Worm (Caenorhabditis elegans) whole organism, L4/young adult: ENCODE results near the gene chil-26.
"Not testable (repeated sequence)": the region's sequence is repeated elsewhere in the genome, so short reads cannot be mapped to it uniquely, and the experiment has no call there.

Experiments
- W03F9.2 ChIP-seq: fragments of 150-350 bp; optimal IDR thresholded peaks from 2 replicates; lab custom pipeline; 2014; ENCODE audit warnings: missing biosample characterization, missing genetic modification characterization
- dao-5 ChIP-seq: sonication (generic microtip); optimal IDR thresholded peaks from 2 replicates; lab custom pipeline; 2016; ENCODE audit warnings: missing genotype, missing genetic modification characterization, moderate library complexity, missing compliant biosample characterization
- him-1 ChIP-seq: sonication (generic microtip); optimal IDR thresholded peaks from 2 replicates; lab custom pipeline; 2016; ENCODE audit warnings: missing genotype, missing genetic modification reagents, missing genetic modification characterization, missing compliant biosample characterization

chil-26 gene

DNA sequence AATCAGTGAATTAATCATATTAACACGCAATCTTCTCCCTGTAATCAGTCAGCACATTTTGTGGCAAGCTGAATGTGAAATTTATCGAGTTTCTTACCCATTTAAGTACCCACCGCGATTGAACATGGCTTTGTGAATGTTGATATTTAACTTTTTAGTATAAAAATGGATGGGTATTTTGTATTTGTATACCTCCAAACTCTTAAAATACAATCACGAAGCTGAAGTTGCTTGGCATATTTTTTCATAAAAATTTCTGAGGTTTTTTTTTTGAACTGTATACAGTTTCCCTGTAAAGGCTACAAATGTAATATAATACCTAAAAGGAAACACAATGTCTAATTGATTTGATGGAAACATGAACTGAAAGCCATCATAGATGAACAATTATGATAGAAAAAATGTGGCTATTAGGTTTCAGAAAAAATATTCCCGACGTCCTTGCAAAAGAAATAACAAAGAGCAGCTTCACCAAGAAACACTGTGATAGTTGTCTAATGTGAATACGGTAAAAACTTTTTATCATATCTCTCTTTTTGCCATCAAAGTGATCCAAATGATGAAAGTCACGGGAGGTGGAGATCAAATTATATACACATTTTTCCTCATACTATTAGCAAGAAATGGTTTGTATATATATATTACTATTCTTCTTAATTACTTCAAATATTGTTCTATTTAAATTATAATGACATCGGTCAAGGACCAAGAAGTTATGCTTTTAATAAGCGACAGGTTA, at the start of gene chil-26, which contains the start of gene chil-25:
Gene chil-26, plus strand, starts transcription at position 689 of the 739 bp plus-strand sequence.
Gene chil-25, minus strand, starts transcription at position 101 of the 739 bp plus-strand sequence.
- TF ChIP-seq W03F9.2 (tag; lab: Kevin White, UChicago) (no peak), him-1 (no peak)

DNA sequence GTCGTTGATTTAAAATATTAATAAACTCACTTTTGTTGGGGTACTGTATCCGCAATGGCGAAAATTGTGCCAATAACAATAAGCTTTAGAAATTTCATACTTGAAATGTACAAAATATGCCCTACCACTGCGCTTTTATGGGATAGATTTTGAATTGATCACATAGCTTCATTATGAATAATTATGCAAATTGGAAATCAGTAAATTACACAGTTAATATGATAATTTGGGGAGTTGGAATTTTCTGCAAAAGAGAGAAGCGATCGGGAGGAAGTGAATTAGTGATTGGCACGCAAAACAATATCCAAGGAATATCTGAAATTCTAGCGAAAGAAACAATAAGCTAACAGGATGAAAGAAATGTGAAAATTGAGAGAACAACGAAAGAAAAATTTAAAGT, 48.8 kb upstream of the chil-26 start, which contains the start of gene M176.10:
Gene M176.10, minus strand, starts transcription at position 101 of the 400 bp plus-strand sequence.
- TF ChIP-seq W03F9.2 (tag; lab: Kevin White, UChicago), result no peak
- TF ChIP-seq dao-5 (tag; lab: Kevin White, UChicago), result no peak
- TF ChIP-seq him-1, result no peak

DNA sequence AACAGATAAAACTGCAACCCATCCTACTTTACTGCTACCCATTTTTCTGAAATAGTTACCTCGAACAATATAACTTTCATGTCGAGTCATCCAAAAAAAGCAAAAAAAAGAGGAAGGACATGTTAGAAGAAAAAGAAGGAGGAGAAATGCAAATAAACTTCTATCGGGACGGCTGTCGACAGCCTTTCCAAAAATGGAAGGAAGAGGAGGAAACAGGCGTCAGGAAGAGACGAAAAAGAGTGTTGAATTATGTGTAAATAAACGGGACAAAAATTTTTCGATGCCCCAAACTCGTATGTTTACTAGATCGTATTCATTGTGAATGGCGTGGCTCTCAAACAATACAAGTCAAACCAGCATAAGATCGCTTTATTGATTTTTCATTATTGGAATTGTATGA, 47.2 kb upstream of the chil-26 start, which contains the start of gene M176.5:
Gene M176.5, minus strand, starts transcription at position 101 of the 400 bp plus-strand sequence.
- TF ChIP-seq W03F9.2 (tag; lab: Kevin White, UChicago) (no peak), dao-5 (tag; lab: Kevin White, UChicago) (no peak), him-1 (no peak)

DNA sequence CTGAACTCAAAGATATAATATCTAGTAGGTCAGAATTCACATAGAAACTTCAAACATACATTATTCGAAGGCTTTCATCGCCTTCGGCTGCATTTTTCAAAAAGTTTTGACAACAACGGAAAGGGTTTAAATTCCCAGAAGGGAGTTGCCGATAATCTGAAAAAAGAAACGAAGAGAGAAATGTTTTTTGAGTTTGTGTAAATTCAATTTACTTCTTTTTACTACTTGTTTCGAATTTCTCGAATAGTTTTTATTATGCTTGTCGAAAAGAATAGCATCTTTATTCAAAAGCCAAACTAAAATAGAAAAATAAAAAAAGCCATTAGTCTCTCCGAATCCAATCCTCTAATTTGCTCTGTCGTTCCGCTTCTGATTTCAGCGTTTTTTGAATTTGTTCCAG, 43.7 kb upstream of the chil-26 start:
- TF ChIP-seq him-1 (no peak), W03F9.2 (tag; lab: Kevin White, UChicago) (no peak)

DNA sequence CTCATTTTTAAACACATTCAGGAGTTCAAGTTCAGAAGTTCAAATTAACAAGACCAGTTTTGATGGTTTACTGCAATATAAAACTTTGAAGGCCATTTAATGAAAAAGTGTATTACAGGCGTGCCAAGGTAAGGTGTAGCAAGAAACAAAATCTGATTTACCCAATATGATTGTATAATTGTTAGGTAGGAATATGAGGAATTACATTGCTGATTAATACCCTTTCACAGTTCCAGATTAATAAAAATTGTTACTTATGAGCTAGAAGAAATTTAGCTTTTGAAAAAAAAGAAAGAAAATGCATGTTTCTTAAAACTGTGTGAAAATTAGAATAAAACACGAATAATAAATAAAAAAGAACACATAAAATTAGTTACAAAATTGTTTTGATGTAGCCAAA, 41.2 kb upstream of the chil-26 start, which contains the start of gene kin-15:
Gene kin-15, minus strand, starts transcription at position 101 of the 400 bp plus-strand sequence.
- TF ChIP-seq dao-5 (tag; lab: Kevin White, UChicago), result no peak
- no peak for TF ChIP-seq him-1
- TF ChIP-seq W03F9.2 (tag; lab: Kevin White, UChicago), result no peak

DNA sequence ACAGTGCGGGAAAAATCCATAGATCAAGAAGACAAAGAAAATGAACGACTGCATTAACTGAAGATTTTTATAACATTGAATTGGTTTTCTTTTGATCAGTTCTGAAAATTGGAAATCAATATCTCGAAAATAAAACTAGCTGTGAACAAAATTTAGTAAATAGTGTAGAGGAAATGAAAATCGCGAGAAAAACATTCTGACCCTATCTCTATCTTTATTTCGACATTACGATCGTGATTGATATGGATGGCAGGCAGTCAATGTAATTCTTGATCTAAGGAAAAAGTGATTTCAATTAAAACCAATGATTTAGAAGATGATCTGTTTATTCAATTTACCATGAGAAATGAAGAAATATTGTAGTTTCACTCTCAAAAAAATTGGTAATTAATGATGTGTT, 38.8 kb upstream of the chil-26 start, which contains the start of gene kin-16:
Gene kin-16, minus strand, starts transcription at position 101 of the 400 bp plus-strand sequence.
- no peak for TF ChIP-seq dao-5 (tag; lab: Kevin White, UChicago)
- TF ChIP-seq him-1, result no peak
- no peak for TF ChIP-seq W03F9.2 (tag; lab: Kevin White, UChicago)

DNA sequence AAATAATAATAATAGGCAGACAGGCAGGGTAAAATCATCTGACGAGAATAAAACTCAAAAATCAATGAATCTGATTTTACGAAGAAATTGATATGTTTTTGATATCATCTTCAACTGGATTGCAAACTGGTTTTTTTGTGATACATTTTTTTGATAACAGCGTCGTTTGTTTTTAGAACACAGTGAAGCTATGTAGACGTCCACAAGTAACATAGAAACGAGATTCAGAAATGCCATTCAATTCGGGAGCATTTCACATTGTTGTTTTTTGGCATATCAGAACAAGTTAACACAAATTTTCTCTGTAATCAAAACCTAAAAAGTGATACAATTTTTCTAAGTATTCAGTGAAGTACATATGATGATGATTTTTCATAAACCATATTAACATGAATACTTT, 36.6 kb upstream of the chil-26 start, which contains the start of gene chil-13:
Gene chil-13, minus strand, starts transcription at position 101 of the 400 bp plus-strand sequence.
- TF ChIP-seq him-1 (no peak), W03F9.2 (tag; lab: Kevin White, UChicago) (no peak), dao-5 (tag; lab: Kevin White, UChicago) (no peak)

DNA sequence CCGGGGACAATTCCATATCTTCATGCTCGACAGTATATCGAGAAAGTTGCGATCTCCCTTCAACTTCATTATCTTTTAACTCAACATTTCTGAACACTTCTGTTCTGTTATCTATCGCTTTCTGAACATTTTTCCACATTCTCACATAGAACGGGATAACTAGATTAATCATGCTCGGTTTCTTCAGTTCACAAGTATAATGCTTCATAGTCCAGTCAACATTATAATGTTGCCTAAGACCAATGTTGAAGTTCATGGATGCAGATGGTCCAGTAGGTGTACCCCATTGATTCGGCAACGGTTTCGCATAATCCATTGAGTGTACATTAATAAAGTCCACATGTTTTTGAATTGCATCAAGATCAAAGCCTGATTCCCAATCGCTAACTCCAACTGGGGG, 36.0 kb upstream of the chil-26 start:
- TF ChIP-seq dao-5 (tag; lab: Kevin White, UChicago), result no peak
- TF ChIP-seq W03F9.2 (tag; lab: Kevin White, UChicago), result no peak
- no peak for TF ChIP-seq him-1

DNA sequence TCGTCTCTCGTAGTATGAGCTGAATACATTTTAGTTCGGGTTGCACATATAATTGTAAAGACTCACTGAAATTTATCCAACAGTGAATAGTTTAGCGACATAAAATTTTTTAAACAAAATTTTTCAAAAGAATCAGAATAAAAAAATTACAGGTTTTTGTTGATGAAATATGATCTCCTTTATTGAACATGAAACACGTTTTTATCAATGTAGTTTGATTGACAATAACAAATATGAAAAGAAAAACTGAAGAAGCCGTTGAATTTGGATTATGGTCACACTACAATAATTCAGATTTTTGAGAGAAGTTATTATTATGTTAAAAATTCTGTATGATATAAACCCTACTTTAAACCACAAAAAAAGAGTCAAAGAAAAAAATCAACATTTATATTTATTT, 34.8 kb upstream of the chil-26 start, which contains the start of gene chil-17:
Gene chil-17, minus strand, starts transcription at position 101 of the 400 bp plus-strand sequence.
- no peak for TF ChIP-seq W03F9.2 (tag; lab: Kevin White, UChicago)
- TF ChIP-seq him-1, result no peak
- TF ChIP-seq dao-5 (tag; lab: Kevin White, UChicago), result no peak

DNA sequence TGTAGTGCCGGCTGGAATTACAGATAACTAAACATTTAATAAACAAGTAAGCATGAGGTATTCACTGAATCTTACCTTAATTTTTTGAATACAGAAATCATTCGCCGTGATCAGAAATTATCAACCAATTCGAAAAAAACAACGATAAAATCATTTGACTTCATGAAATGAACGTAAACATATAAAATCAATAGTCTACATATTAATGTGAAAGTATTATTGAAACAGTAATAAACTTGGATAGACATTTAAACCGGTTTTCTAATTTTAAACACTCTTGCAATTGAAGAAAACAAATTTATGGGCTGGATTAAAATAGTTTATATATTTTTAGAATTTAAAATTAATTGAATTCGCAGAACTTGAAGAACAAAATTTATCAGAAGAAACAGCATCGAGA, 33.0 kb upstream of the chil-26 start, which contains the start of gene chil-16:
Gene chil-16, minus strand, starts transcription at position 101 of the 400 bp plus-strand sequence.
- TF ChIP-seq dao-5 (tag; lab: Kevin White, UChicago) (no peak), him-1 (no peak), W03F9.2 (tag; lab: Kevin White, UChicago) (no peak)

DNA sequence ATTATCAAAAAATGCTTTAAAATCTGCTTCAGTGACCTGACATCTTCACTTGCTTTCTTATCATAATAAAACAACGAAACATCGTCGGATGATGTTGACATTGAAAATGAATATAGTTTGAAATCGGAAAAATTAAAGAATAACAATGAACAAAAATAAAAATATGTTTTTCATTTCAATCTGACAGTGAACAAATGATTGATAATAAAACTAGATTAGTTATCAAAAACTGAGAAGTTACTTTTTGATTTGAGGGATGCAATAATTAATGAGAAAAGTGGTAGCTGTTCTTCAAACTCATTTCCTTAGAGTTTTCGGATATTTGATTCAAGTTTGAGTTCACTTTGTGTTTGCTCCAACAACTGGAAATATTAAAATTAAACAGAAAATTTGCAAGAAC, 31.3 kb upstream of the chil-26 start, which contains the start of gene chil-15:
Gene chil-15, minus strand, starts transcription at position 101 of the 400 bp plus-strand sequence.
- TF ChIP-seq him-1 (no peak), dao-5 (tag; lab: Kevin White, UChicago) (no peak), W03F9.2 (tag; lab: Kevin White, UChicago) (no peak)

DNA sequence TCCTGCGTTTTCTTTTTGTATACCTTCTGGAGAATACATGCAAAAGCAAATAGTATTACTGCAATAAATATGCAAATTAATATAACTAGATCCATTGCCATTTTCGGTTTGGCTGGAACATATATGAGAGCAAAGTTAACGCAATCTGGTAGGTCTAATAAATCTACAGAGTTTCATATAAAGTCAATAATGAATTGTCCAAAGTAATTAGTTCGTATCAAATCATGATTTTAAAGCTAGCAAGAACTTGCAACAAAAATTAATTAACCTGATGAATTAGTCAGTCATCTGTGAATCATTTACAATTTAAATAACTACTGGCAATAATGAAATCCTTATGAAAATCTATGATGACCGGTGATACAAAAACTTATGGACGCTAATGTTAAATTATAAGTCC, 29.5 kb upstream of the chil-26 start, which contains the start of gene R09D1.13:
Gene R09D1.13, minus strand, starts transcription at position 101 of the 400 bp plus-strand sequence.
- TF ChIP-seq him-1, result no peak
- TF ChIP-seq W03F9.2 (tag; lab: Kevin White, UChicago), result no peak
- TF ChIP-seq dao-5 (tag; lab: Kevin White, UChicago), result no peak

DNA sequence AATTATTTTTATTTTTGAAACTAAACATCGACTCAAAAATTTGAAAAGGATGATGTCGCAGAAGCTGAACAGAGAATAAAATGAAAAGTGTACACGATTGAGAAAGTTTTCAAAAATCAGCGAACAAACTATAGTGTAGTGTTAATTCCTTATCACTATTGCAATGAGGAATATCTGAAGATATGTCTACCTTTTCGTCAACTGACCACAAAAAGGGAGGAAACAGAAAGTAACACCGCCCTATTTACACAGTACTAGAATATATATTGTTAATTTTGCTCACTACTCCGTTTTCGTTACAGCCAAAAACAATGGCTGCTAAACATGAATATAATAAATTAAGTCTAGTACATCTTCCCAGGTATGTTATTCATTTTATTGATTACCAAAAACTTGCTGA, 26.9 kb upstream of the chil-26 start, which contains the start of gene chil-18:
Gene chil-18, plus strand, starts transcription at position 301 of the 400 bp plus-strand sequence.
- TF ChIP-seq him-1, result no peak
- no peak for TF ChIP-seq dao-5 (tag; lab: Kevin White, UChicago)
- TF ChIP-seq W03F9.2 (tag; lab: Kevin White, UChicago), result no peak

DNA sequence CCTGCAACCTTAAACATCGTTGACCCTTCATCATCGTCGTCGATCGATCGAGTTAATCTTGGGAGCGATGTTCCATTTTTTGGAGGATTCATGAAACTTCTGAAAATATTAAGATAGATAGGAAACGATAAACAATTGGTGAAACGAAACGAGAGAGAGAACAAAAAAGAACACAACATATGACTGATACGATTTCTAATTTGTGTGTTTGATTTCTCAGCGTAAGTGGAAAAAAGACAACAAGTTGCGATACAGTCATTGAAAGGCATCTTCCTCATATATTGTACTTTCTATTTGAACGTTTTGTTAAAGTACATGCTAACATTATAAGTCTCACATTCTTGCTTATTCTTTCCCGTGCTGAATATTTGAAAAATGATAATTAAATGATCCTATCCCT, 22.7 kb upstream of the chil-26 start, which contains the start of gene R09D1.12:
Gene R09D1.12, minus strand, starts transcription at position 101 of the 400 bp plus-strand sequence.
- not testable (repeated sequence) for TF ChIP-seq him-1; W03F9.2 (tag; lab: Kevin White, UChicago); dao-5 (tag; lab: Kevin White, UChicago)
